Fruit fly (Drosophila melanogaster): ENCODE results near the gene CG1024.

The CG1024 gene

dm6 chr3R:6399752-6400151 is 19.6 kb upstream of the CG1024 start:
- TF ChIP-seq noc (tag; optimal IDR thresholded peaks at IDR 0.05), result no peak

dm6 chr3R:6399289-6399688 is 19.2 kb upstream of the CG1024 start:
- peak; percentile 45 for TF ChIP-seq noc (tag; optimal IDR thresholded peaks at IDR 0.05)

dm6 chr3R:6397611-6398092 is 17.5 kb upstream of the CG1024 start:
- peak; percentile 77 for TF ChIP-seq noc (tag; optimal IDR thresholded peaks at IDR 0.05)

dm6 chr3R:6396613-6397012 is 16.5 kb upstream of the CG1024 start:
- no peak for TF ChIP-seq noc (tag; optimal IDR thresholded peaks at IDR 0.05)

dm6 chr3R:6395572-6396295 is 15.6 kb upstream of the CG1024 start:
- TF ChIP-seq noc (tag; optimal IDR thresholded peaks at IDR 0.05), result no peak

dm6 chr3R:6394247-6394522 is 14.1 kb upstream of the CG1024 start:
- no peak for TF ChIP-seq noc (tag; optimal IDR thresholded peaks at IDR 0.05)

- peak; percentile 2 for TF ChIP-seq noc (tag; optimal IDR thresholded peaks at IDR 0.05)
These were observed 13.6 kb upstream of the CG1024 start for dm6 chr3R:6393515-6394246.

- TF ChIP-seq noc (tag; optimal IDR thresholded peaks at IDR 0.05), result no peak
These were observed 8.3 kb upstream of the CG1024 start for dm6 chr3R:6388414-6388830.

dm6 chr3R:6383466-6383769 is 3.3 kb upstream of the CG1024 start:
- TF ChIP-seq noc (tag; optimal IDR thresholded peaks at IDR 0.05), result no peak

- no peak for TF ChIP-seq noc (tag; optimal IDR thresholded peaks at IDR 0.05)
These were observed 2.8 kb upstream of the CG1024 start, which contains the start of gene gzl for dm6 chr3R:6382733-6383465. Gene gzl, plus strand, starts transcription at chr3R:6382914.

- TF ChIP-seq noc (tag; optimal IDR thresholded peaks at IDR 0.05), result no peak
These were observed 1.7 kb upstream of the CG1024 start for dm6 chr3R:6381784-6382183.

- no peak for TF ChIP-seq noc (tag; optimal IDR thresholded peaks at IDR 0.05)
These were observed 2.6 kb downstream of the CG1024 start, which contains the start of gene CG42537 for dm6 chr3R:6377497-6377896. Gene CG42537, plus strand, starts transcription at chr3R:6377797.

- TF ChIP-seq noc (tag; optimal IDR thresholded peaks at IDR 0.05), result no peak
These were observed 4.2 kb downstream of the CG1024 start, which contains the start of gene CRAT for dm6 chr3R:6375944-6376343. Gene CRAT, minus strand, starts transcription at chr3R:6376044.

- TF ChIP-seq noc (tag; optimal IDR thresholded peaks at IDR 0.05), result no peak
These were observed 5.9 kb downstream of the CG1024 start, which contains the start of gene CG42564 for dm6 chr3R:6374307-6374574. Gene CG42564, plus strand, starts transcription at chr3R:6374475.

dm6 chr3R:6373512-6374306 is 6.4 kb downstream of the CG1024 start:
- TF ChIP-seq noc (tag; optimal IDR thresholded peaks at IDR 0.05), result peak; percentile 21

Measured in whole organism, larva.